Fruit fly (Drosophila melanogaster) whole organism: ENCODE results near the gene psd.
A peak's percentile ranks its signal among the peaks of the same experiment; 100 is the strongest.

Experiments
- CG8478 ChIP-seq: fragments of >200 bp; optimal IDR thresholded peaks from 2 replicates; lab custom pipeline; 2018; ENCODE audit warnings: inconsistent platforms
- Dll ChIP-seq: fragments of >200 bp; optimal IDR thresholded peaks from 2 replicates; lab custom pipeline; 2017
- EcR ChIP-seq, 2 experiments: fragments of >200 bp; optimal IDR thresholded peaks; 2 replicates each; lab custom pipeline; 2017; ENCODE audit warnings: missing biosample characterization in 2 of 2, missing genetic modification characterization in 2 of 2, missing genetic modification reagents in 2 of 2
- pan ChIP-seq: fragments of >200 bp; optimal IDR thresholded peaks from 2 replicates; lab custom pipeline; 2017
- psq ChIP-seq: fragments of >200 bp; optimal IDR thresholded peaks from 2 replicates; lab custom pipeline; 2017
- usp ChIP-seq: fragments of >200 bp; optimal IDR thresholded peaks from 2 replicates; lab custom pipeline; 2017; ENCODE audit warnings: missing biosample characterization, missing genetic modification characterization, mixed read lengths

psd gene

DNA sequence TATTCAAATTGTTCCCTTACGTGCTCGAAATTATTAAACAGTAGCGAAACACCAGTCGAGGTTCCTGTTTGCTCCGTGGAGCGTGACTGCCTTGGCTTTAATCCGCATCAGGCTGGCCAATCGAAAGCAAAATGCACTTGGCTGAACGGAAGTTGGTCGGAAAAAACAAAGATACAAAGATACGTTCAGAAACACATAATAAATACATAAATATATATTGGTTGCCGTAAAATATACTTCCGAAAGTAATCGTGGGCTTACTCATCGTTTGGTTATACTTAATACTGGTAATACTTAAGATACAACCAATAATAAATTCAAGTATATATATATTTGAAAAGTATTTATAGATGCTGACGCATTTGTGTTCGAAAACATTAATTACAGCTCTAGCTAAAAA is at the start of gene psd:
Gene psd, minus strand, starts transcription at position 101 of the 400 bp plus-strand sequence.
- TF ChIP-seq psq (lab: Kevin White, UChicago) (no peak), usp (GFP tag; lab: Kevin White, UChicago) (no peak), CG8478 (lab: Kevin White, UChicago) (no peak), Dll (lab: Kevin White, UChicago) (no peak), EcR (GFP tag; optimal IDR thresholded peaks at IDR 0.05; lab: Kevin White, UChicago) (no peak), pan (lab: Kevin White, UChicago) (no peak)

DNA sequence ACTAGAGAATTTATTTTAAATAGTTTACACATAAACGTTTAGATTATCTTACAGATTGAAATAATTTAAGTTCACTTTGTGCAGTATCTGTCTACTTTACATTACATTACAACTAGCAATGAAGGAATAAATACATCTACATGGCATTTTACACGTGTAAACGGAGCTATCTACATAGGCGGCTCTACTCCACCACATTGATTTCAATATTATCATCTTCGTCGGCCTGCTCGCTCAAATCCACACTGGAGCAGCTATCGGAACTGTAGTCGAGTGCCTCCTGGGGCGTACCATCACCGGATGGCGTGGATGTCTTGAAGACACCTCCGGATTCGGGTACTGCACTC is 48.3 kb upstream of the psd start:
- TF ChIP-seq EcR (GFP tag; optimal IDR thresholded peaks at IDR 0.05; lab: Kevin White, UChicago): no peak
- TF ChIP-seq usp (GFP tag; lab: Kevin White, UChicago): no peak

DNA sequence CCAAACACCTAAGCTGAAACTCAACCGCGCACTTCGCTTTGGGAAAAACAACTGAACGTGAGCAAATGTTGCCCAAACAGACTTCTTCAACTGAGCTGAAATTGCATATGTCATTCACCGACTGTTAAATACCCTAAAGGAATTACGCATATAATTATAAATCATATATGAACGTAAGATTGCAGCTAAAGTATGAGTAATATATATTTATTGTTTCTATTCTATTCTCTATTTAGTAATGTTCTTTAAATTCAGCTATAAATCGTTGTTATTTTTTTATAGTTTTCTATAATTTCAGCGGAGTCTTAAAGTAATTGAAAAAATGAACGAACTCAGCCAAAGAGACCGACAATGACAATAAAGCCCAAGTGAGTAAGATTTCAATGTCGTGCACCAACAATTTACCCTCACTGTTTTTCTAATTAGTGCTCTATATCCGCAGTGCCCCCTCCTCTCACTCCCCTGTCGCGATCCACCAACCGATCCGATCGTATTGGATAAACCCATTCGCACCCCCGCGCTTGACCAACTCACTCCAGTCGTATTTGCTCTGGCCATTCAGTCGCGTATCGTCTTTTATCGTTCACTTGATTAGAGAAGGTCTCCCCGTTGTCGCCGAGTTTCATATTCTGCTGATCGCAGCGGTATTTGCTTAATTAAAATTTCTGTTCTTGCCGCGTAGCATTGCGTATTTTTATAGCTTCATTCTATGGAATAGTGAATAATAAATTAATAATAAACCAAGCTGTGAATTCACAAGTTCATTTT is 47.7 kb upstream of the psd start, which contains the start of gene CG9098:
Gene CG9098, minus strand, starts transcription at position 36 of the 768 bp plus-strand sequence.
- TF ChIP-seq psq (lab: Kevin White, UChicago) (no peak), usp (GFP tag; lab: Kevin White, UChicago) (no peak), CG8478 (lab: Kevin White, UChicago) (no peak), pan (lab: Kevin White, UChicago) (no peak), EcR (GFP tag; optimal IDR thresholded peaks at IDR 0.05; lab: Kevin White, UChicago) (no peak), Dll (lab: Kevin White, UChicago) (no peak)

DNA sequence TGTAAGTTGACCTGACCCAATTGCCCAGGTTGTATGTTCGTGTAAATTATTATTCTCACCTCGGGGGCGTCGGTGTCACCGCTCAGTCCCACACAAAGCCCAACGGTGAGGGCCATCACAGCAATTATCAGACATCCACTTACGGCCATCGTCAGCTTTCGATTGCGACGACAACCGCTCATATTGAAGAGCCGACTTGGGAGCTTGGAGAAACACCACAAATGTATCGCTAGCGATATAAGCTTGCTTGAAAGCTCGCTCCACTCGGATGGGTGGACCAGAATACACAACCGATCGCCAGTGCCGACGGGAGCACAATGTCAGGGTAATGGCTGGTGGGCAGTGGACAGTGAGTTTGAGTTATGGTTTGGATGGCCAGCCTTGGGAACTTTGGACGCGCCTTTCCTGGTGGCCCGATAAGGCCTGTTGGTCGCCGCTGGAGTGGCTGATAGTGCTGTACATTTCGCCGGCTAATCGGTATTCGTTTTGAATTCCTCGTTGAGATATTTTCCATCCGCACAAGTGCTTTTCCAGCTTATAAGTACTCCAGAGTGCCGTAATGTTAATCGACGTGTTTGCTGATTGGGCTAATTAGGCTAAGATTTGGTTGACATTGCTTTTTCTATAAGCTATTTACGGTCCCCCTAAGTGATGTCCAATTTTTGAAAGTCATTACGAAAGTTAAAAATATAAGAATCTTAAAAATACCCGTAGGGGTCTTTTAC is 41.9 kb upstream of the psd start, which contains the start of gene Gal:
Gene Gal, minus strand, starts transcription at position 320 of the 725 bp plus-strand sequence.
- TF ChIP-seq Dll (lab: Kevin White, UChicago) (no peak), usp (GFP tag; lab: Kevin White, UChicago) (no peak), CG8478 (lab: Kevin White, UChicago) (no peak), psq (lab: Kevin White, UChicago) (no peak), pan (lab: Kevin White, UChicago) (no peak), EcR (GFP tag; optimal IDR thresholded peaks at IDR 0.05; lab: Kevin White, UChicago) (no peak)

DNA sequence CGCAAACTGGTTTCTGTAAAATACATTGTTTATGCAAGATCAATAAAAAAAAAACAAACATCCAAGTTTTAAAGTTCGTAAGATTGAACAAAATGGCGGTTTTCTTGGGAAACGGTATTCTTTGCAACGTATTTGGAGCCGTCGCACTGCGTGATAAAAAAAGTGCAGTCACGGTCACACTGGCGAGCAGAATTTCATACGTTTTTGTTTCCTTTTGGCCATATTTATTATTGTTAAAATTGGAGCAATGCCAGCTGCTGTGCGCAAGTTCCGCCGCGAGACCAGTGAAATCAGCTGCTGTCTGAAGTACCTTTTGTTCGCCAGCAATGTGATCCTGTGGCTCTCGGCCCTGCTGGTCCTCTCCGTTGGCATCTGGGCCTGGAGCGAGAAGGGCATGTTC is 35.3 kb upstream of the psd start, which contains the start of gene Tsp26A:
Gene Tsp26A, plus strand, starts transcription at position 164 of the 400 bp plus-strand sequence.
- no peak for TF ChIP-seq Dll (lab: Kevin White, UChicago)
- TF ChIP-seq usp (GFP tag; lab: Kevin White, UChicago): no peak
- no peak for TF ChIP-seq psq (lab: Kevin White, UChicago)
- TF ChIP-seq CG8478 (lab: Kevin White, UChicago): no peak
- no peak for TF ChIP-seq EcR (GFP tag; optimal IDR thresholded peaks at IDR 0.05; lab: Kevin White, UChicago)
- no peak for TF ChIP-seq pan (lab: Kevin White, UChicago)

DNA sequence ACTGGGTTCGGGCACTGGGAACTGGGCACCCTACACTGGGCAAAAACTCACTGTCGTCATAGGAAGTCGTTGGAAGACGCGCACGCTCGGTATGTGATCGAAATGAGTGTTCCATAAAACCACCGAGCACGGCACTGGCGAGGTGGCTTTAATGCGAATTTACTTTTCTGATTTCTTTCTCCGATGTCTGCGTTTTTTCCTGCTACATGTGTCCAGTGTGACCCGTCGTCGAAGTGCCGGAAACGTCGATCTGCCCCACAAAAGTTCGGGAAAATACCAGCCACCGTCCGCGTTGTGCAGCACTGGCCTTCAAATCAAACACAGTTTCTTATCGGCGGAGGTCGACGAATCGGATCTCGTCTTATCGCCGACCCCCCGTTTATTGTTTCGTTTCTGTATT is 34.5 kb upstream of the psd start, which contains the start of gene Kdm5:
Gene Kdm5, minus strand, starts transcription at position 255 of the 400 bp plus-strand sequence.
- no peak for TF ChIP-seq Dll (lab: Kevin White, UChicago)
- no peak for TF ChIP-seq psq (lab: Kevin White, UChicago)
- no peak for TF ChIP-seq usp (GFP tag; lab: Kevin White, UChicago)
- TF ChIP-seq CG8478 (lab: Kevin White, UChicago): no peak
- no peak for TF ChIP-seq EcR (GFP tag; optimal IDR thresholded peaks at IDR 0.05; lab: Kevin White, UChicago)
- TF ChIP-seq pan (lab: Kevin White, UChicago): no peak

DNA sequence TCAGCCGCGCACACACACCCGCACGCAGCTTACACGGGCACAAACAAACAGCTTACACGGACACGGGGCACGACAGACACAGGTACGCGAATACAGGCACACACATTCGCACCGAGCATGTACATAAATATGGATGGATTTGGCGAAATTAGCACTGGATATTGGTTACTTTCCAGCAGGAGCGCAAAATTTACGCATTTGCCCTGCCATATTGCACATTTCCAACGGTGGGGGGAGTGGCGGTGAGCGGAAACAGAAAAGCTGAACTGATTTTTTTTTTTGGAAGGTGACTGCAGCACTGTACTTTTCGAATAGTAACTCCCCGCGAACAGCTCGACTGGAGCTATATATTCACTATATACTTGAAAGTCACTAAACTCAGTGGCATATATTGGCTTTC is 33.6 kb upstream of the psd start:
- TF ChIP-seq EcR (GFP tag; optimal IDR thresholded peaks at IDR 0.05; lab: Kevin White, UChicago) (no peak), usp (GFP tag; lab: Kevin White, UChicago) (no peak), pan (lab: Kevin White, UChicago) (no peak), CG8478 (lab: Kevin White, UChicago) (no peak), Dll (lab: Kevin White, UChicago) (no peak), psq (lab: Kevin White, UChicago) (no peak)

DNA sequence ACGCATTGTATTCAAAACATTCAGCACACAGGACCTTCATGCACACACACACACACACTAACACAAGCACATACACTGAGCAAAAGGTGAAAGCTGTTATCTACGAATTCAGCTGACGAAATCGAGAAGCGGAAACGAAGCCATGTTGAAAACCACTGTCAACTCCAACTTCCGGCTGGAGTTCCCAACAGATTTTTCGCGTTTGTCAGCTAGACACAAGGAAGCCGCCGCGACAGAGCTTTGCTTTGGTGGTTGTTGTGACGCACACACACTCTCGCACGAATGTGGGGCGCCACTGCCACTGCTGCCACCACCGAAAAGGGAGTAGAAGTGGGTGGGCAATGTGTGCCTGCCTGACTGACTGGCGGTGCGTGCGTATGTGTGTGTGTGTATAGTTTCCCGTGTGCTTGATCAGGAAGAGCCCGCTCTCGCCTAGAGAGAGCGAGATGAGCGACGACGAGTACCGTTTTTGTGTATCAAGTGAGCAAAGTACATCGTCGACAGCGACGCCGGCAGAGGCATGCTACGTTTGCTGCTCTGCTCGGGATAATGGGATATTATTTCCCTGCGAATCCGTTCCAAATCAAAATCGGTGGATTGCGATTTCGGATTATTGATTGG is 33.0 kb upstream of the psd start:
- TF ChIP-seq Dll (lab: Kevin White, UChicago): peak; percentile 62
- TF ChIP-seq usp (GFP tag; lab: Kevin White, UChicago): no peak

DNA sequence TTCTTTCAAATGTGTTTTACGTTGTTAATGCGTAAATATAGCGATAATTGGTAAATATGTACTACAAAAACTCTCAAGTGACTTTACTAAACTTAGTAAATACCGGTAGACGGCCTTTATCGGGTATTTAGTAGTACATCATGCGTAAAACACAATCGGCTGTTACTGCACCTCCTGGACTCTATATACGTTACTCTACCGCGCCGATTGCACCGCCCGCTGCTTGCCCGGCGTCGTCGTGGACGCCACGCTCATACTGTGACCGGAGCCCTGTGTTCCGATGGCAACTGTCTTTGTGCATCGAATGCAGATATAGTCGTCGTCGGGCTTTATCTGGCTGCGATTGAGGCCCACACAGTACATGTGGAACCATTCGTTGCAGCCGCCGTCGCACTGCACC is 25.7 kb upstream of the psd start:
- TF ChIP-seq pan (lab: Kevin White, UChicago) (no peak), CG8478 (lab: Kevin White, UChicago) (no peak), psq (lab: Kevin White, UChicago) (no peak), EcR (GFP tag; optimal IDR thresholded peaks at IDR 0.05; lab: Kevin White, UChicago) (no peak), usp (GFP tag; lab: Kevin White, UChicago) (no peak), Dll (lab: Kevin White, UChicago) (no peak)

DNA sequence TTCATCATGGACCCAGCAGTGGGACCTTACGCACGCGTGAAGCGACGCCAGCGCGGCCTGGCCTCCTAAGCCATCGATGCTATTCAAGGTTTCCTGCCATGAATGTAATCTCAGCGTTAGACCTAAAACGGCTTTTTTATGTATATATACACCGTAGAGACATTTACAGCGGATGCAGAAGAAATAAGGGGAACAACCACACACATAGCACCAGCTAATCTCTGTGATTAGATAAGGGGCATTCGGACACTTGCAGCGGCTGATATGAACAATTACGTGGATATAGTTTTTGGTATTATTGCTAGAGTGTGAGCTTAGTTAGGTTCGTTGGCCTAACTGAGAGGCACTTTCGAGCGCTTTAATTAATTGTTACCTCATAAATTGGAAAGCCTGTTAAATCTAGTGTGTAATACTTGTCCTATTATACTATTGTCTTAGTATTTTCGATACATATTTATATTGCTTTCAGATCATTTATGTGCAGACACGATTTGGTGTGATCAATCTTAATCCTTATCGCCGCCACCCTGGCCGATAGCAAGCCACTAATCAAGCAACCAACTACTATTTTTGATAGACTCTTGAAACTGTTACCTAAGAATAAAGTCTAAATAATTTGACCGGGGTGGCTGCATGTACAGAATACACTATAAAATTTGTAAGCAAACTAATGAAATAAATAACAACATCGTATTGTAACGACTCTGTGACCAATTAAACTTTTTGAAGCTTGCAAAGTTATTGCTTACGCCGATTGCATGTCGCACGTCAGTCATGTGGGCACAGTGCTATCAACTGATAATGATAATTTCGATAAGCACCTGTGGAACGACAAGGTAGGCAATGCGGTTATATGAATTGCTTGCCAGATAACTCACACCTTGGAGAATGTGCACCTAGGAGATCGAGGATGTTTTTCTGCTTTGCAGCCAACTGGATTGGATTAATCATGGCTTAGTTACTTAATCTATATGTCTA is 23.7 kb upstream of the psd start:
- TF ChIP-seq CG8478 (lab: Kevin White, UChicago): no peak
- TF ChIP-seq usp (GFP tag; lab: Kevin White, UChicago): no peak
- TF ChIP-seq EcR (GFP tag; optimal IDR thresholded peaks at IDR 0.05; lab: Kevin White, UChicago): no peak
- TF ChIP-seq psq (lab: Kevin White, UChicago): no peak
- TF ChIP-seq pan (lab: Kevin White, UChicago): no peak
- no peak for TF ChIP-seq Dll (lab: Kevin White, UChicago)
